Fruit fly (Drosophila melanogaster) whole organism, adult: Measurements from ENCODE around the gene CG12523.

Source experiments
- CG12768 ChIP-seq: fragments of 200-800 bp; sonication (Bioruptor generic); optimal IDR thresholded peaks from 2 replicates; lab custom pipeline; 2017; ENCODE audit warnings: missing biosample characterization, missing genetic modification characterization, mild to moderate bottlenecking, moderate library complexity, missing genetic modification reagents
- CG14711 ChIP-seq: fragments of 200-800 bp; sonication (Bioruptor generic); optimal IDR thresholded peaks from 2 replicates; lab custom pipeline; 2018; ENCODE audit warnings: missing biosample characterization, mild to moderate bottlenecking, missing genetic modification characterization, moderate library complexity
- CG1620 ChIP-seq: fragments of 200-800 bp; sonication (Bioruptor generic); optimal IDR thresholded peaks from 2 replicates; lab custom pipeline; 2016; ENCODE audit warnings: missing biosample characterization, missing genetic modification characterization
- CG5204 ChIP-seq: fragments of 200-800 bp; sonication (Bioruptor generic); optimal IDR thresholded peaks from 2 replicates; lab custom pipeline; 2016; ENCODE audit warnings: missing biosample characterization, missing genetic modification characterization
- CG7045 ChIP-seq: fragments of 200-800 bp; sonication (Bioruptor generic); optimal IDR thresholded peaks from 2 replicates; lab custom pipeline; 2017; ENCODE audit warnings: missing biosample characterization, mild to moderate bottlenecking, missing genetic modification characterization
- CG7101 ChIP-seq: fragments of 200-800 bp; sonication (Bioruptor generic); optimal IDR thresholded peaks from 2 replicates; lab custom pipeline; 2018; ENCODE audit warnings: missing biosample characterization, mild to moderate bottlenecking, missing genetic modification characterization, moderate library complexity
- Clk ChIP-seq: fragments of 200-800 bp; sonication (Bioruptor generic); optimal IDR thresholded peaks from 2 replicates; lab custom pipeline; 2017; ENCODE audit warnings: missing biosample characterization, missing genetic modification characterization
- Hr96 ChIP-seq: fragments of 200-800 bp; sonication (Bioruptor generic); optimal IDR thresholded peaks from 2 replicates; lab custom pipeline; 2016; ENCODE audit warnings: missing biosample characterization, missing genetic modification characterization
- bab1 ChIP-seq: fragments of 200-800 bp; sonication (Bioruptor generic); optimal IDR thresholded peaks from 3 replicates; lab custom pipeline; 2019; ENCODE audit warnings: missing biosample characterization, mild to moderate bottlenecking, missing genetic modification characterization, moderate library complexity
- cnc ChIP-seq, 2 experiments: fragments of >200 bp; optimal IDR thresholded peaks; 2 replicates each; lab custom pipeline; 2017
- kay ChIP-seq: fragments of 200-800 bp; sonication (Bioruptor generic); peaks from one replicate; lab custom pipeline; 2016; ENCODE audit warnings: missing biosample characterization, missing genetic modification characterization, borderline replicate concordance

DNA sequence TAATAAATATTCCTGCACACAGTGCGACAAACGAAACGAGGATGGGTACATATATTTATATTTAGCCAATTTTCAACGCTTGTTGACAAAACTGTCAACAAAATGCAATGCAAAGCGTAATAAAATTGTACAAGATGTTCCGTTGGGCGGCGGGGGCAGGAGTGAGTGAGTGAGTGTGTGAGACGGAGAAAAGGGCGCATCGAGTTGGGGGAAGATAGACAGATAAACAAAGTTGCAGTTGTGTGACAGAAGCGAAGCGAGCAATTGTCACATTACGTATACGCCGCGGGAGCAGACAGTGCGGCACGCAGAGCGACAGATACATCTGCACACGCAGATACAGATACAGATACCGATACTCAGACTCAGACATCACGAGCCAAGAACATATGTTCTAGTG lies 49.7 kb upstream of the CG12523 start:
- no peak for TF ChIP-seq CG7101
- no peak for TF ChIP-seq cnc (optimal IDR thresholded peaks at IDR 0.05; lab: Kevin White, UChicago)
- no peak for TF ChIP-seq CG12768 (GFP tag; lab: Kevin White, UChicago)
- no peak for TF ChIP-seq kay (GFP tag; lab: Kevin White, UChicago)
- TF ChIP-seq Clk (GFP tag; lab: Kevin White, UChicago), result no peak
- TF ChIP-seq CG5204 (GFP tag; lab: Kevin White, UChicago), result no peak
- TF ChIP-seq CG7045 (GFP tag; lab: Kevin White, UChicago), result no peak
- TF ChIP-seq CG14711 (tag; lab: Kevin White, UChicago), result no peak
- no peak for TF ChIP-seq CG1620 (GFP tag; lab: Kevin White, UChicago)
- no peak for TF ChIP-seq bab1 (GFP tag; lab: Kevin White, UChicago)
- TF ChIP-seq Hr96 (GFP tag; lab: Kevin White, UChicago), result no peak
